Worm (Caenorhabditis elegans) whole organism, L4/young adult: ENCODE data around the gene ugt-21.

Source experiments
- W03F9.2 ChIP-seq: fragments of 150-350 bp; optimal IDR thresholded peaks from 2 replicates; lab custom pipeline; 2014; ENCODE audit warnings: missing biosample characterization, missing genetic modification characterization
- dao-5 ChIP-seq: sonication (generic microtip); optimal IDR thresholded peaks from 2 replicates; lab custom pipeline; 2016; ENCODE audit warnings: missing genotype, missing genetic modification characterization, moderate library complexity, missing compliant biosample characterization
- him-1 ChIP-seq: sonication (generic microtip); optimal IDR thresholded peaks from 2 replicates; lab custom pipeline; 2016; ENCODE audit warnings: missing genotype, missing genetic modification reagents, missing genetic modification characterization, missing compliant biosample characterization

The ugt-21 gene

DNA sequence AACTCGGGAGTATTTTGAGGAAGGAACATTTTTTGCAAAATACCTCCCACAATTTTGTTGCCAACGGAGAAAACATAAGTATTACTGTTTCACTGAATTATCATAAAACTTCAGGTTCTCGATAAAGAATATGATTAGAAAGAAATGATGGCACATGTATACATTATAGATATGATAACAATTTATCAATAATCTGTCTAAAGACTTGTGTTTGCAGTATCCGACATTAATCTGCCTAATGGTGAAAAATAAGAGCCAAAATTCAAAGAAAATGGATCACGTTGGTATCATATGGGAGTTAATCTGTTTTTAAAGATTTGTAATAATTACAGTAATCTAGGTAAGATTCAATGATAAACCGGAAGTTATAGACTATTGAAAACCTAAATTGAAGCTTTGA, 20.5 kb downstream of the ugt-21 start:
- TF ChIP-seq him-1 (tag; lab: Kevin White, UChicago) (no peak), W03F9.2 (tag; lab: Kevin White, UChicago) (no peak), dao-5 (tag; lab: Kevin White, UChicago) (no peak)

DNA sequence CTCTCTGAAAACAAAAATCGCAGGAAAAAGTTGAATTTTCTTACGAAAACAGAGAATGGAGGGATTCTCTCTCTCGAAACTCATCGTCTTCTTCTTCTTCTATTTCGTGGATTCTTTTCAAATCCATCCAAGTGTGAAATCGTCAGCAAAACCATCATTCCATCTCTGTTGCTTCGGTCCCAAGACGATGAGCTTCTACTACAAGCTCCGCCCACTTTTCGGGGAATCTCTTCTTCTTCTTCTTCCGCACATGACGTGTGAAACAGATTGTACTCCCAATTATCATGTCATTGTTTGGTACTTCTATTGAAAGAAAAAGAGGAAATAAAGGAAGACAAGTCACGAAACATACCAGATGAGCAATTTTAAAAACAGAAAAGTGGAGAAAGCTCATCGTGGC, 23.0 kb downstream of the ugt-21 start:
- no peak for TF ChIP-seq him-1 (tag; lab: Kevin White, UChicago)
- no peak for TF ChIP-seq W03F9.2 (tag; lab: Kevin White, UChicago)
- TF ChIP-seq dao-5 (tag; lab: Kevin White, UChicago): no peak

DNA sequence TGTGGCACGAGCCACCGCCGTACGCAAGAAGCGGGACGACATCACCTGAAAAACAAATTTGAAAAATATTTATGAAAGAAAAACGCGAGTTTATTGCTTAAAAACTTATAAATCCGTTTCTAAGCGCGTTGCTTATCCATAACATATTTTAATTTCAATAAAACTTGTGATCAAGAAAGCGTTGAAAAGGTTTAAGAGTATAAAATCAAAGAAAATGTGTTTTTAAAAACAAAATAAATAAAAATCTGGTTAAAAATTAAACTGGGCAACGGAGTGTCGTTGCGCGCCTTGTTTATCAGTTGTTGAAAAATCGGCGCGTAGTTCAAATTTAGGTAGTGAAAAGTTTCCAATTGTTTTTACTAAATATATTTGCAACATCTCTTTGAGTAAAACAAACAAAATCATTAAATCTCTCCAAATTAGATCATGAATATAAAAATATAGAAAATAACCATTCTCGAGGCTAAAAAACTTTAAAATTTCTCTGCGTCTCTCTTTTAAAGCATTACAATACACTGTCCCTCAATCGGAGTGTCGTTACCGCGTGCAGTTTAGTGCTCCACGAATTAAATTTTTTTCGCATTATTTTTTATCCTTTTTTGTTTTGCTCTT, 24.8 kb downstream of the ugt-21 start, which contains the start of gene ndua-5:
Gene ndua-5 (minus strand): TSS at position 51 of the 612 bp plus-strand sequence.
- TF ChIP-seq W03F9.2 (tag; lab: Kevin White, UChicago) (no peak), him-1 (tag; lab: Kevin White, UChicago) (no peak), dao-5 (tag; lab: Kevin White, UChicago) (no peak)

DNA sequence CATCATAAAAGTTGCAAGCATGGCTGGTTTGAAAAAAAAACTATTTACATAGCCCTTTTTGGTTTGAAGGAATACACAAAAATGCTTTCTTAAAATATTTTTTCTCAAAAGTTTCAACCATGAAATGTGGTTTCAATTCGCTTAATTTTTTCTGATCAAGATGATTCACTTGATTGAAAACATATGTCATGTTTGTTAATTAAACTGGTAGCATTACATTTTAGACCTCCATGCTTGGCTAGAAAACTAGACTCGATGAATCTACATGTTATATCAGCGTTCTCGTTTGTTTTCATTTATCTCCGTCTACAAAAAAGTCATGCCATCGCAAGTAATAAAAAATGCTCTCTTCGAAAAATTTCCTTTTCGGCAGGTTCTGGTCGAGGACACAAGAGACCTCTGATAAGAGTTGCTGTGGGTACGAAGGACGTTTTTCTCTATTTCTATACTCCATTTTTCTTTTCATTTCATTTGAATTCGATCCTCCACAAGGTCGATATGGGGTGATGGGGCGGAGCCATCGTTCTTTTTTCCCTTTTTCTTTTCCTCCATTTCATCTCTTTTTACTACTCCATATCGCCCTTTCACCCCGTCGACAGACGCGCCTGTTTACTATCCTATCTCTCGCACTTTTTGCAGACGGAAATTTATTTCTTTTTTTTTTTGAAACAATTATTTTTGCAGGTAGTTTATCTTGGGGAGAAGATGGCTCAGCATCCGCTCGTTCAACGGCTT, 25.7 kb downstream of the ugt-21 start, which contains the start of gene elo-1:
Gene elo-1 (plus strand): TSS at position 685 of the 735 bp plus-strand sequence.
- TF ChIP-seq W03F9.2 (tag; lab: Kevin White, UChicago) (no peak), him-1 (tag; lab: Kevin White, UChicago) (no peak), dao-5 (tag; lab: Kevin White, UChicago) (no peak)

DNA sequence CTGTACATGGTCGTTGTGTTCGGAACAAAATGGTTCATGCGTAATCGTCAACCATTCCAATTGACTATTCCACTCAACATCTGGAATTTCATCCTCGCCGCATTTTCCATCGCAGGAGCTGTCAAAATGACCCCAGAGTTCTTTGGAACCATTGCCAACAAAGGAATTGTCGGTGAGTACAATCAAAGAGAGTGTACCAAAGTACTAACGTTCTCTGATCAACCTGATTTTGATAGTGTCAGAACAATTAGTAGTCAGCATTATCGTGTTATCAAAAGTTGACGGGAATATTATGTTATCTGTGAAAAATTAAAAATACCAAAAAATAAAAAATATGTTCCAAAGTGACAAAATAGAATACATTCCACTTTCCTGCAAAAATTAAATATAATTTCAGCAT, 26.9 kb downstream of the ugt-21 start:
- TF ChIP-seq dao-5 (tag; lab: Kevin White, UChicago) (no peak), W03F9.2 (tag; lab: Kevin White, UChicago) (no peak), him-1 (tag; lab: Kevin White, UChicago) (no peak)

DNA sequence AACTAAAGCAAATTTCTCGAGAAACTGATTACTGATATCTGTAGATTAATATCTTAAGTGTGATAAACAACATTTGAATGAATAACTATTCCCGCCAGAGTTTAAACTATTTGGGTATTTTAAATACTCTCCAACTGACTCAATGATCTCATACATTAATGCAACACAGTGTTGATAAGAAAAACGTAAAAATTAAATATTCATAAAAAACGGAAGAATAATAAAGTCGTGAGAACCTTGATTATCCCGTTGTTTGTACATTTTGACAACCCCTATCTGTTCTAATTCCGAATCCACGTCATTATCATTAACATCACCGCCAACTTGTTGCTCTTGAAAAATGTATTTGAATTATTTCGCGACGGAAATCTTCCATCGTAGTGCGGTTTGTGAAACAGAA, 29.5 kb downstream of the ugt-21 start, which contains the start of gene elo-7:
Gene elo-7 (plus strand): TSS at position 301 of the 400 bp plus-strand sequence.
- TF ChIP-seq dao-5 (tag; lab: Kevin White, UChicago) (no peak), W03F9.2 (tag; lab: Kevin White, UChicago) (no peak), him-1 (tag; lab: Kevin White, UChicago) (no peak)

DNA sequence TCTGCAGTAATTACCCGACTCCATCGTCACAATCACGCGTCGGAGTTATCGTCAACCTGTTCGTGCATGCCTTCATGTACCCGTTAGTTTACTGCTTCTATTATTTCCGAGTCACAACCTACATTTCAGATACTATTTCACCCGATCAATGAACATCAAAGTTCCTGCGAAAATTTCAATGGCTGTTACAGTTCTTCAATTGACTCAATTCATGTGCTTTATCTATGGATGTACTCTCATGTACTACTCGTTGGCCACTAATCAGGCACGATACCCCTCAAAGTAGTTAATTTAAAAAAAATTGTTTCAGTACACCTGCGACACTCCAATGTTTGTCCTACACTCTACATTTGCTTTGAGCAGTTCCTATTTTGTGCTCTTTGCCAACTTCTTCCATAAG, 30.7 kb downstream of the ugt-21 start:
- TF ChIP-seq him-1 (tag; lab: Kevin White, UChicago): no peak
- TF ChIP-seq W03F9.2 (tag; lab: Kevin White, UChicago): no peak
- TF ChIP-seq dao-5 (tag; lab: Kevin White, UChicago): no peak

DNA sequence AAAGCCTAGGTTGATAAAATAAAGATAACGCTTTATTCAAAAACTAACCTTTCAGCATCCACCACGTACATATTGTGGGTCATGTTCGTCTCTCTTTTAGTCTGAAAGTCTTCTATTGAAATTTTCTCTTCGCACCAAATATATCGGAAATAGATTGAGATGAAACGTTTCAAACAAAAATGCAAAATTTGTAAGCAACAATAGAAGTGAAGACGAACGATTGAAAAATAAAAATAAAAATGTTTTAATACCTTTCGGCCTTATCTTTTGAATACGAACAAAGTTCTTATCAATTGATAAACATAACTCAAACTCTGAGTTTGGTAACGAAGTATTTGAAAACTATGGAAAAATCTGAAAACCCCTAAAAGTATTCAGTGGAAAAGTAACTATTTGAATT, 33.0 kb downstream of the ugt-21 start, which contains the start of gene F56H11.2:
Gene F56H11.2 (minus strand): TSS at position 101 of the 400 bp plus-strand sequence.
- TF ChIP-seq W03F9.2 (tag; lab: Kevin White, UChicago) (no peak), him-1 (tag; lab: Kevin White, UChicago) (no peak), dao-5 (tag; lab: Kevin White, UChicago) (no peak)

DNA sequence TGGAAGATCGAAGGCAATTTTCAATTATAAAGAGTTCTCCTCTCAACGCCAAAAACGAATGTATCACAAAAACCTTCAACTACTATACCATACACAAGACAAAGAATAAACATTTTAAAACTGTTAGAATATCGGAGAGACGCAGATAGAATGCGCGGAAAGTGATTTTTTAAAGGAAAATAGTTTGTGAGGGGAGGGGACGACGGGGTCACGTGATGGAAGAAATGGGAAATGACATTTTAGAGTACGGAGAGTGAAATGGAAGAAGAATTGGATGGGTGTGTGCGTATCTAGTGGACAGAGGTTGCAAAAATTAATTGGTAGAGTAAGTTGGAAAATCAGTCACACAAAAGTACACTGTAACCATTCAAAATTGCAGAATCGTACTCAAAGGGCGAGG, 34.2 kb downstream of the ugt-21 start:
- TF ChIP-seq dao-5 (tag; lab: Kevin White, UChicago): no peak
- no peak for TF ChIP-seq him-1 (tag; lab: Kevin White, UChicago)
- no peak for TF ChIP-seq W03F9.2 (tag; lab: Kevin White, UChicago)

DNA sequence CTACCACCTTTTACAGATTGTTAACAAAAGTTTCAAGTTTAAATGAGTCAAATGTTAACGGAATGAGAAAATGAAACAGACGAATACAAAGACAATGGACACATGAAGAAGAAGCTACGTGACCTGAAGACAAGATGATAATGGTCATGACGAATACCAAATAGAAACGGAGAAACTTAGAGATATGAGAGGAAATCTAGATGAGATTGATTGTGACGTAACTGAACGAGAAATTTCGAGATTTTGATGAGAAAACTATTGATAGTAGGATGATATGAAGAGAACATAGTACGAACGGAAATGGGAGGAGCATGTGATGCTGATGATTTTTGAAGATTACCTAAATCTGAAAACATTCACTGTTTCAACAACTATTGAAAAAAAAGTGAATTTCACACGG, 35.0 kb downstream of the ugt-21 start:
- no peak for TF ChIP-seq dao-5 (tag; lab: Kevin White, UChicago)
- TF ChIP-seq W03F9.2 (tag; lab: Kevin White, UChicago): no peak
- no peak for TF ChIP-seq him-1 (tag; lab: Kevin White, UChicago)

DNA sequence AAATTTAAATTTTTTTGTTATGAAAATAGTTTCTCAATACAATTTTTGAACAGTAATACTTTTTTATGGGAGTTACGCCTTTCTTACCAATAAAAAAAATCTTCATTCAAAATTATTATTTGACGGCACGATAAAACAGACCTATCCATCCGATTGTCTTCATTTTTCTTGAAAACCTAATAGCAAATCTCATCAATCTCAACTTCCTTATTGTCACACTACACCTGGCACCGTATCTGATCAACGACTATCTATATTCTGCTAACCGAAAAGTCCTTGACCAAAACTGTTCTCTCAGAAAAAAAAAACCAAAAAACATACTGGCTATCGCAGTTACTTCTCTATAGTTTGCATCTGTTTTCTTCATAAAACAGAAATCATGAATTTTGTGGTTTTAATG, 36.0 kb downstream of the ugt-21 start:
- TF ChIP-seq W03F9.2 (tag; lab: Kevin White, UChicago): no peak
- no peak for TF ChIP-seq him-1 (tag; lab: Kevin White, UChicago)
- no peak for TF ChIP-seq dao-5 (tag; lab: Kevin White, UChicago)

DNA sequence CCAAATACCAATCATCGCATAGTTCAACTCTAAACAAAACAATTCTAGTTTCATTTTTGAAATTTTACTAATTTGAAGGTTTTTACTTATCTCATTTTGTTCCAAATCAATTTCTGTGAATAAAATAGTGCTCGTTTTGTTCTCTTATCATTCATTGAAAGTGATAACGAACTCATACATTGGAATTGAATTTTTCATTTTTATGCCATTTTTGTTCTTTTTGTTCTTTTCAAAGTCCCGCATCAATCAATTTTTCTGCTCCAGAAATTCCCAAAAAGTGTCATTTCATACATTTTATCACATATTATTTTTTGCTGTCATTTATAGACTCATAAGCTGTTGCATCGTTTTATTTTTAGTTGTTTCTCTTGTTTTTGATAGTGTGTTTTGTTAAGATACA, 37.4 kb downstream of the ugt-21 start:
- peak; percentile 13 for TF ChIP-seq W03F9.2 (tag; lab: Kevin White, UChicago)
- TF ChIP-seq dao-5 (tag; lab: Kevin White, UChicago): no peak
- TF ChIP-seq him-1 (tag; lab: Kevin White, UChicago): no peak

DNA sequence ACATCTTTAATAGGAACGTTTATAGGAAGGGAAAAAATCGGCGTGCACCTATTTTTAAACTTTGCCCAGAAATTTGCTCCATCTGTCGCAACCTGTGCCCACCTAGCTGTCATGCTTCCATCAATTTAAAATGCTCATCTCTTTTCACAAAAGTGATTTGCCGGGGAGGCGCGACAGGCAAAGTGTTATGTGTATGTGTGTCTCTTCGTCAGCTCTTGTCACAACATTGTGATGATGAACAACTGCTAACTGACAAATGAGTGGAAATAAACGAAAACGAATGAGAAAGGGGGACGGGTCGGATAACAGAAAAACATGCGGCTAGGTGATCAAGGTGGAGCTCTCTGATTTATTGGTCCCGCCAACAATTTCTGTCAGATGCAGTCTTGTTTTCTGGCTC, 38.1 kb downstream of the ugt-21 start:
- TF ChIP-seq him-1 (tag; lab: Kevin White, UChicago): no peak
- TF ChIP-seq W03F9.2 (tag; lab: Kevin White, UChicago): no peak
- TF ChIP-seq dao-5 (tag; lab: Kevin White, UChicago): no peak
